Fruit fly (Drosophila melanogaster) whole organism, embryonic: Measurements from ENCODE around the gene Klp67A.
A peak's percentile ranks its signal among the peaks of the same experiment; 100 is the strongest.

Experiments
- Bteb2 ChIP-seq: fragments of 200-800 bp; sonication (Bioruptor generic); optimal IDR thresholded peaks from 2 replicates; lab custom pipeline; 2016; ENCODE audit warnings: missing biosample characterization, missing genetic modification characterization
- CG10462 ChIP-seq: fragments of 200-800 bp; sonication (Bioruptor generic); optimal IDR thresholded peaks from 2 replicates; lab custom pipeline; 2016; ENCODE audit warnings: missing biosample characterization, missing genetic modification characterization
- CG10565 ChIP-seq: fragments of 200-800 bp; sonication (Bioruptor generic); optimal IDR thresholded peaks from 3 replicates; lab custom pipeline; 2016; ENCODE audit warnings: missing biosample characterization, mild to moderate bottlenecking, missing genetic modification characterization
- CG13624 ChIP-seq: fragments of 200-800 bp; sonication (Bioruptor generic); optimal IDR thresholded peaks from 2 replicates; lab custom pipeline; 2016; ENCODE audit warnings: missing biosample characterization, missing genetic modification characterization
- CG14050 ChIP-seq: fragments of 200-800 bp; sonication (Bioruptor generic); IDR thresholded peaks from 3 replicates; pipeline ENCODE4 v1.3.6; 2022; ENCODE audit warnings: missing biosample characterization, missing genetic modification characterization
- CG15011 ChIP-seq: fragments of 200-800 bp; sonication (Bioruptor generic); optimal IDR thresholded peaks from 3 replicates; lab custom pipeline; 2018; ENCODE audit warnings: missing biosample characterization, mild to moderate bottlenecking, missing genetic modification characterization
- CG15696 ChIP-seq: fragments of 200-800 bp; sonication (Bioruptor generic); optimal IDR thresholded peaks from 2 replicates; lab custom pipeline; 2019; ENCODE audit warnings: missing biosample characterization, mild to moderate bottlenecking, missing genetic modification characterization, moderate library complexity
- CG16863 ChIP-seq: fragments of 200-800 bp; sonication (Bioruptor generic); optimal IDR thresholded peaks from 3 replicates; lab custom pipeline; 2016; ENCODE audit warnings: missing biosample characterization, missing genetic modification characterization
- CG17186 ChIP-seq: fragments of 200-800 bp; sonication (Bioruptor generic); optimal IDR thresholded peaks from 3 replicates; lab custom pipeline; 2017; ENCODE audit warnings: missing biosample characterization, missing genetic modification reagents, missing genetic modification characterization
- CG17385 ChIP-seq: fragments of 200-800 bp; sonication (Bioruptor generic); optimal IDR thresholded peaks from 3 replicates; lab custom pipeline; 2018; ENCODE audit warnings: missing biosample characterization, mild to moderate bottlenecking, missing genetic modification characterization
- CG17912 ChIP-seq: fragments of 200-800 bp; sonication (Bioruptor generic); optimal IDR thresholded peaks from 2 replicates; lab custom pipeline; 2018; ENCODE audit warnings: missing biosample characterization, mild to moderate bottlenecking, missing genetic modification characterization
- CG18011 ChIP-seq: fragments of 200-800 bp; sonication (Bioruptor generic); optimal IDR thresholded peaks from 2 replicates; lab custom pipeline; 2017; ENCODE audit warnings: missing biosample characterization, missing genetic modification characterization, mild to moderate bottlenecking, moderate library complexity, missing genotype
- CG1832 ChIP-seq: fragments of 200-800 bp; sonication (Bioruptor generic); optimal IDR thresholded peaks from 2 replicates; lab custom pipeline; 2017; ENCODE audit warnings: missing biosample characterization, mild to moderate bottlenecking, missing genetic modification characterization, inconsistent platforms
- CG18619 ChIP-seq: fragments of 200-800 bp; sonication (Bioruptor generic); optimal IDR thresholded peaks from 3 replicates; lab custom pipeline; 2017; ENCODE audit warnings: missing biosample characterization, mild to moderate bottlenecking, missing genetic modification characterization
- CG2712 ChIP-seq: fragments of 200-800 bp; optimal IDR thresholded peaks from 3 replicates; lab custom pipeline; 2019; ENCODE audit warnings: missing biosample characterization, mild to moderate bottlenecking, missing genetic modification characterization, moderate library complexity
- CG31365 ChIP-seq: fragments of 200-800 bp; sonication (Bioruptor generic); optimal IDR thresholded peaks from 2 replicates; lab custom pipeline; 2018; ENCODE audit warnings: missing biosample characterization, mild to moderate bottlenecking, missing genetic modification characterization
- CG3847 ChIP-seq: fragments of 200-800 bp; sonication (Bioruptor generic); IDR thresholded peaks from 2 replicates; pipeline ENCODE4 v1.3.6; 2022; ENCODE audit warnings: missing biosample characterization, missing genetic modification characterization
- CG4617 ChIP-seq: fragments of 200-800 bp; sonication (Bioruptor generic); optimal IDR thresholded peaks from 3 replicates; lab custom pipeline; 2016; ENCODE audit warnings: missing biosample characterization, missing genetic modification characterization, borderline replicate concordance
- CG6272 ChIP-seq: fragments of 200-800 bp; sonication (Bioruptor generic); IDR thresholded peaks from 2 replicates; pipeline ENCODE4 v1.3.6; 2022; ENCODE audit warnings: missing biosample characterization, missing genetic modification characterization
- CG6654 ChIP-seq: fragments of 200-800 bp; sonication (Bioruptor generic); optimal IDR thresholded peaks from 2 replicates; lab custom pipeline; 2017; ENCODE audit warnings: missing biosample characterization, mild to moderate bottlenecking, missing genetic modification characterization
- CG7745 ChIP-seq: fragments of 200-800 bp; sonication (Bioruptor generic); optimal IDR thresholded peaks from 2 replicates; lab custom pipeline; 2018; ENCODE audit warnings: missing biosample characterization, mild to moderate bottlenecking, missing genetic modification characterization, moderate library complexity
- CG7987 ChIP-seq: fragments of 200-800 bp; sonication (Bioruptor generic); optimal IDR thresholded peaks from 2 replicates; lab custom pipeline; 2018; ENCODE audit warnings: missing biosample characterization, mild to moderate bottlenecking, missing genetic modification characterization, moderate library complexity
- CG8924 ChIP-seq: fragments of 200-800 bp; optimal IDR thresholded peaks from 3 replicates; lab custom pipeline; 2019; ENCODE audit warnings: missing biosample characterization, mild to moderate bottlenecking, missing genetic modification characterization, moderate library complexity
- CG9876 ChIP-seq: fragments of 200-800 bp; sonication (Bioruptor generic); optimal IDR thresholded peaks from 2 replicates; lab custom pipeline; 2016; ENCODE audit warnings: missing biosample characterization, missing genetic modification characterization
- CHES-1-like ChIP-seq: fragments of 200-800 bp; sonication (Bioruptor generic); optimal IDR thresholded peaks from 2 replicates; lab custom pipeline; 2016; ENCODE audit warnings: missing biosample characterization, missing genetic modification characterization
- Doc3 ChIP-seq: fragments of 200-800 bp; sonication (Bioruptor generic); IDR thresholded peaks from 3 replicates; pipeline ENCODE4 v1.3.6; 2022; ENCODE audit warnings: missing biosample characterization, missing genetic modification characterization; ENCODE audit not compliant: partially characterized antibody
- Dref ChIP-seq: fragments of 200-800 bp; sonication (Bioruptor generic); IDR thresholded peaks from 2 replicates; pipeline ENCODE4 v1.3.6; 2022; ENCODE audit warnings: missing biosample characterization, missing genetic modification characterization
- Drgx ChIP-seq: fragments of 200-800 bp; sonication (Bioruptor generic); IDR thresholded peaks from 2 replicates; pipeline ENCODE4 v1.3.6; 2022; ENCODE audit warnings: missing biosample characterization, missing genetic modification characterization
- E2f2 ChIP-seq: fragments of 200-800 bp; sonication (Bioruptor generic); IDR thresholded peaks from 2 replicates; pipeline ENCODE4 v1.3.6; 2022; ENCODE audit warnings: missing biosample characterization, missing genetic modification characterization
- Gug ChIP-seq: fragments of 200-800 bp; sonication (Bioruptor generic); IDR thresholded peaks from 4 replicates; pipeline ENCODE4 v1.3.6; 2022; ENCODE audit warnings: missing biosample characterization, missing genetic modification characterization
- HHEX ChIP-seq: fragments of 200-800 bp; sonication (Bioruptor generic); optimal IDR thresholded peaks from 3 replicates; lab custom pipeline; 2017; ENCODE audit warnings: missing biosample characterization, mild to moderate bottlenecking, missing genetic modification characterization, missing genetic modification reagents
- Lhr ChIP-seq: fragments of 200-800 bp; sonication (Bioruptor generic); optimal IDR thresholded peaks from 3 replicates; lab custom pipeline; 2017; ENCODE audit warnings: mild to moderate bottlenecking, missing biosample characterization, missing genetic modification reagents, missing genetic modification characterization
- MESR4 ChIP-seq: fragments of 200-800 bp; sonication (Bioruptor generic); optimal IDR thresholded peaks from 2 replicates; lab custom pipeline; 2018; ENCODE audit warnings: missing biosample characterization, mild to moderate bottlenecking, missing genetic modification characterization, moderate library complexity
- Myb ChIP-seq: fragments of 200-800 bp; sonication (Bioruptor generic); optimal IDR thresholded peaks from 2 replicates; lab custom pipeline; 2016; ENCODE audit warnings: missing biosample characterization, missing genetic modification characterization
- NC2α ChIP-seq: fragments of 200-800 bp; sonication (Bioruptor generic); optimal IDR thresholded peaks from 2 replicates; lab custom pipeline; 2016; ENCODE audit warnings: missing biosample characterization, missing genetic modification characterization
- Sin3A ChIP-seq: fragments of >200 bp; optimal IDR thresholded peaks from 2 replicates; lab custom pipeline; 2018
- Trl ChIP-seq, 3 experiments: fragments of >200 bp in 2 of 3; fragments of 200-800 bp in 1 of 3; sonication (Bioruptor generic) in 1 of 3; optimal IDR thresholded peaks; 2 replicates in 1 of 3; 3 replicates in 2 of 3; lab custom pipeline; 2016 to 2017; ENCODE audit warnings: missing biosample characterization in 1 of 3, missing genetic modification characterization in 1 of 3
- YL-1 ChIP-seq: fragments of 200-800 bp; sonication (Bioruptor generic); optimal IDR thresholded peaks from 3 replicates; lab custom pipeline; 2017; ENCODE audit warnings: missing biosample characterization, mild to moderate bottlenecking, missing genetic modification characterization
- bsh ChIP-seq, 2 experiments: fragments of 200-800 bp; sonication (Bioruptor generic); optimal IDR thresholded peaks; 2 replicates each; lab custom pipeline; 2017 to 2018; ENCODE audit warnings: mild to moderate bottlenecking in 2 of 2, missing biosample characterization in 2 of 2, missing genetic modification characterization in 2 of 2, moderate library complexity in 1 of 2
- chif ChIP-seq, 2 experiments: fragments of 200-800 bp; sonication (Bioruptor generic); optimal IDR thresholded peaks; 3 replicates each; lab custom pipeline; 2016; ENCODE audit warnings: missing biosample characterization in 2 of 2, missing genetic modification characterization in 2 of 2
- croc ChIP-seq: fragments of 200-800 bp; sonication (Bioruptor generic); conservative IDR thresholded peaks from 3 replicates; pipeline ENCODE4 v1.3.6; 2022; ENCODE audit warnings: missing biosample characterization, missing genetic modification characterization
- crp ChIP-seq, 2 experiments: fragments of 200-800 bp; sonication (Bioruptor generic); optimal IDR thresholded peaks; 2 replicates in 1 of 2; 3 replicates in 1 of 2; lab custom pipeline; 2017; ENCODE audit warnings: missing biosample characterization in 2 of 2, missing genetic modification characterization in 2 of 2, mild to moderate bottlenecking in 1 of 2, moderate library complexity in 1 of 2
- hbn ChIP-seq: fragments of 200-800 bp; sonication (Bioruptor generic); IDR thresholded peaks from 2 replicates; pipeline ENCODE4 v1.3.6; 2022; ENCODE audit warnings: missing biosample characterization, missing genetic modification characterization; ENCODE audit not compliant: partially characterized antibody
- kah ChIP-seq: fragments of 200-800 bp; sonication (Bioruptor generic); optimal IDR thresholded peaks from 2 replicates; lab custom pipeline; 2018; ENCODE audit warnings: missing biosample characterization, mild to moderate bottlenecking, missing genetic modification characterization
- kay ChIP-seq: fragments of 200-800 bp; sonication (Bioruptor generic); optimal IDR thresholded peaks from 2 replicates; lab custom pipeline; 2016; ENCODE audit warnings: missing biosample characterization, missing genetic modification characterization
- knrl ChIP-seq: fragments of 200-800 bp; sonication (Bioruptor generic); IDR thresholded peaks from 3 replicates; pipeline ENCODE4 v1.3.6; 2022; ENCODE audit warnings: missing biosample characterization, missing genetic modification characterization; ENCODE audit not compliant: partially characterized antibody
- oc ChIP-seq: fragments of 200-800 bp; sonication (Bioruptor generic); optimal IDR thresholded peaks from 2 replicates; lab custom pipeline; 2018; ENCODE audit warnings: missing biosample characterization, mild to moderate bottlenecking, missing genetic modification characterization, moderate library complexity
- pb ChIP-seq: fragments of 200-800 bp; sonication (Bioruptor generic); optimal IDR thresholded peaks from 3 replicates; lab custom pipeline; 2016; ENCODE audit warnings: missing biosample characterization, missing genetic modification characterization
- sqz ChIP-seq: fragments of 200-800 bp; sonication (Bioruptor generic); optimal IDR thresholded peaks from 3 replicates; lab custom pipeline; 2018; ENCODE audit warnings: missing biosample characterization, mild to moderate bottlenecking, missing genetic modification characterization
- sr ChIP-seq: fragments of 200-800 bp; sonication (Bioruptor generic); IDR thresholded peaks from 3 replicates; pipeline ENCODE4 v1.3.6; 2022; ENCODE audit warnings: missing biosample characterization, missing genetic modification characterization
- usp ChIP-seq: fragments of >200 bp; optimal IDR thresholded peaks from 2 replicates; lab custom pipeline; 2017; ENCODE audit warnings: missing biosample characterization, missing genetic modification characterization
- vfl ChIP-seq: fragments of 200-800 bp; sonication (Bioruptor generic); optimal IDR thresholded peaks from 2 replicates; lab custom pipeline; 2016; ENCODE audit warnings: missing biosample characterization, missing genetic modification characterization
- yki ChIP-seq: fragments of >200 bp; optimal IDR thresholded peaks from 3 replicates; lab custom pipeline; 2018

Gene Klp67A

DNA sequence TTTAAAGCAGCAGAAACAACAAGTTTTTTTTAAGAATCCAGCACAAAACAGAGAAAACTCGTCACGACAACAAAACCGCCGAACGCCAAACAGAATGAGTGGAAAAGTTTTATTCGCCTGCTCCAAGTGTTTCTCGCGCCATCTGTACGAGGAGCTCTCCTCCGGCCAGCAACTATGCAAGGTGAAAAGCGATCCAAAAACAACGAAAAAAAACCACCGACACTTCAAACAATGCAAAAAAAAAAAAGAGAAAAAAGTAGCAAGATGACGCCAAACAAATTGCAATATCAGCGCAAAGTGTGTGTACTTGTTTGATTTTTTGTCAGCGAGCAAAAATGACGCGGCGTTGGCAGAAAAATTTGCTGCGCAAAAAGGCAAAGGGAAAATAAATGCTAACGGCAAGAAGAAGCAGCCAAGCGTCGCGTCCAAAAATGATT is 603 bp upstream of the Klp67A start (continued):
- TF ChIP-seq YL-1 (GFP tag; lab: Kevin White, UChicago), result peak; percentile 31
- no peak for TF ChIP-seq CG8924 (tag; lab: Kevin White, UChicago)
- no peak for TF ChIP-seq Myb (GFP tag; lab: Kevin White, UChicago)
- no peak for TF ChIP-seq yki (lab: Kevin White, UChicago)
- TF ChIP-seq kah, result peak; percentile 5
- peak; percentile 65 for TF ChIP-seq MESR4 (GFP tag; lab: Kevin White, UChicago)
- TF ChIP-seq CG2712 (tag; lab: Kevin White, UChicago), result no peak
- TF ChIP-seq CG7745, result no peak
- TF ChIP-seq CG31365 (tag; lab: Kevin White, UChicago), result no peak
- TF ChIP-seq hbn (GFP tag; lab: Robert Waterston, UW), result no peak; the same call in 1 of the 2 replicates
- no peak for TF ChIP-seq CG17186 (GFP tag; lab: Kevin White, UChicago)
- TF ChIP-seq CG18011 (GFP tag; lab: Kevin White, UChicago), result no peak
- peak; percentile 25 for TF ChIP-seq CG4617
- no peak for TF ChIP-seq CG16863 (GFP tag; lab: Kevin White, UChicago)
- TF ChIP-seq CG13624 (GFP tag; lab: Kevin White, UChicago), result peak; percentile 44
- TF ChIP-seq Lhr, result no peak
- TF ChIP-seq CG17912 (GFP tag; lab: Kevin White, UChicago), result no peak
- TF ChIP-seq Drgx, result peak; percentile 51; the same call in 1 of the 2 replicates
- 0 out of 3 replicates have a peak, but pooled peaks have one; percentile 1 for TF ChIP-seq CG14050 (GFP tag; lab: Robert Waterston, UW)
- no peak for TF ChIP-seq oc (tag; lab: Kevin White, UChicago)
- TF ChIP-seq CG18619, result no peak
- TF ChIP-seq CG17385 (GFP tag; lab: Kevin White, UChicago), result peak; percentile 87
- no peak for TF ChIP-seq usp (GFP tag; lab: Kevin White, UChicago)
- no peak for TF ChIP-seq chif (GFP tag; optimal IDR thresholded peaks at IDR 0.05; lab: Kevin White, UChicago)
- no peak for TF ChIP-seq Trl (optimal IDR thresholded peaks at IDR 0.05; lab: Kevin White, UChicago)
- TF ChIP-seq Trl (GFP tag; optimal IDR thresholded peaks at IDR 0.05; lab: Kevin White, UChicago), result no peak
- TF ChIP-seq Sin3A, result no peak
- peak in 1 of 2 experiments; percentile 81 for TF ChIP-seq bsh (GFP tag; optimal IDR thresholded peaks at IDR 0.05; lab: Kevin White, UChicago)
- no peak for TF ChIP-seq HHEX (GFP tag; lab: Kevin White, UChicago)
- TF ChIP-seq NC2α (GFP tag; lab: Kevin White, UChicago), result no peak
- TF ChIP-seq CG6654 (GFP tag; lab: Kevin White, UChicago), result no peak
- TF ChIP-seq sqz (GFP tag; lab: Kevin White, UChicago), result peak; percentile 41
- TF ChIP-seq CG6272, result no peak
- TF ChIP-seq CG7987, result no peak
- TF ChIP-seq CG1832 (GFP tag; lab: Kevin White, UChicago), result no peak
- no peak for TF ChIP-seq pb
- TF ChIP-seq sr (GFP tag; lab: Robert Waterston, UW), result no peak
- TF ChIP-seq croc (GFP tag; lab: Robert Waterston, UW), result no peak
- TF ChIP-seq CG10462 (GFP tag; lab: Kevin White, UChicago), result no peak
- TF ChIP-seq vfl (GFP tag; lab: Kevin White, UChicago), result no peak

DNA sequence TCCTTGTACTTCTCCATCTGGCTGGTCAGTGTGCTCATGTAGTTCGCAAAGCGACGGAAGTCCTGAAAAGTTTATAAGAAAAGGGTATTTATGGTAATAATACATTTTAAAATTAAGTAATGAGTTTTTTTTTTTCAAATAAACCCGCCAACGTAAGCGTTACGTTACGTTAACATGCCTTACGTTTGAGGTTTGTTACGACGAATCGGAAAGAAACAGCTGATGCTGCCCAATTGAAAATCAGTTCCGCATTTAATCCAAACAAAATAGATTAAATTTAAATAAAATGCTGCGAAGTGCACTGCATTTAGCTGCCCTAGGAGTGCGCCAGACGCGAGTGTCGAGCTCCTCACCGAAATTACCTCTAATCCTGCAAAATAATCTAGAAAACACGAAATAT is 2.7 kb downstream of the Klp67A start, which contains the start of gene mRRF1:
Gene mRRF1, plus strand, starts transcription at position 220 of the 400 bp plus-strand sequence.
- TF ChIP-seq CG9876 (GFP tag; lab: Kevin White, UChicago) (no peak), CG7987 (no peak), CHES-1-like (no peak), E2f2 (peak; percentile 81), crp (GFP tag; optimal IDR thresholded peaks at IDR 0.05; lab: Kevin White, UChicago) (peak in 1 of 2 experiments; percentile 80), CG15696 (tag; lab: Kevin White, UChicago) (no peak), Gug (GFP tag; lab: Robert Waterston, UW) (no peak), Dref (GFP tag; lab: Robert Waterston, UW) (no peak), kay (GFP tag; lab: Kevin White, UChicago) (no peak), CG10565 (no peak), CG15011 (no peak), Doc3 (no peak), CG3847 (GFP tag; lab: Robert Waterston, UW) (no peak), Bteb2 (no peak), knrl (no peak)
